Worm (Caenorhabditis elegans): ENCODE data around the gene kbp-2.

DNA sequence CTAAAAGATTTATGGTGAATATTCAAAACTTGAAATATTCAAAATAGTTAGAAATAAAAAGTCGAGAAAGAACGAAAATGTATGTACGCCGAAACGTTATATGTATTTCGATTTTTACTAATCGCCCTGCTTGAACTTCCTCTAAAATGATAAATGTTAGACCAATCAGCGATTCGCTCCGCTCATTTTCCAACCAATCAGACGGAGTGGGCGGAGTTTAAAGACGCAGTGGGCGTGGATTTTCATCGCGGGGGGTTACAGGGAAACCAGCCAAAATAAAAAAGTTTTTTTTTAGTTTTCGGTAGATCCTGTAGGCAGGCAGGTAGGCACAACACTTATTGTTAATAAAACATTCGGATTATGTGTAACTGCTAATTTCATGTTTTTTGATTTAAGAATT is 49.3 kb upstream of the kbp-2 start:
- no peak for TF ChIP-seq snpc-4 (tag; optimal IDR thresholded peaks at IDR 0.05)
- no peak for TF ChIP-seq nhr-11 (tag; optimal IDR thresholded peaks at IDR 0.05)
- no peak for TF ChIP-seq egl-5 (tag; optimal IDR thresholded peaks at IDR 0.05)
- no peak for TF ChIP-seq tbx-2 (tag; optimal IDR thresholded peaks at IDR 0.05)
- no peak for TF ChIP-seq ZK546.5 (tag; optimal IDR thresholded peaks at IDR 0.05)
- no peak for TF ChIP-seq elt-2 (tag; optimal IDR thresholded peaks at IDR 0.05)
- no peak for TF ChIP-seq fkh-10 (GFP tag; optimal IDR thresholded peaks at IDR 0.05)

Data from whole organism, L3 larva.